Fruit fly (Drosophila melanogaster): ENCODE results near the gene pros.

dm6 chr3R:11395541-11395940 is 67.3 kb downstream of the pros start:
- no peak for TF ChIP-seq Pif1A (GFP tag; optimal IDR thresholded peaks at IDR 0.05)
- TF ChIP-seq CG17806 (tag; optimal IDR thresholded peaks at IDR 0.05): no peak
- TF ChIP-seq Snoo (tag; optimal IDR thresholded peaks at IDR 0.05): no peak
- no peak for TF ChIP-seq Ets98B (GFP tag; IDR thresholded peaks at IDR 0.05)
- TF ChIP-seq CG9948 (tag; optimal IDR thresholded peaks at IDR 0.05): no peak
- no peak for TF ChIP-seq CG32121 (GFP tag; IDR thresholded peaks at IDR 0.05)
- TF ChIP-seq fd96Ca (GFP tag; IDR thresholded peaks at IDR 0.05): no peak
- TF ChIP-seq CG12605 (GFP tag; IDR thresholded peaks at IDR 0.05): no peak
- no peak for TF ChIP-seq CG8301 (tag; optimal IDR thresholded peaks at IDR 0.05)
- TF ChIP-seq EcR (GFP tag; optimal IDR thresholded peaks at IDR 0.05): no peak
- no peak for TF ChIP-seq CG8159 (tag; optimal IDR thresholded peaks at IDR 0.05)
- no peak for TF ChIP-seq CG14655 (GFP tag; optimal IDR thresholded peaks at IDR 0.05)
- TF ChIP-seq CG15710 (tag; optimal IDR thresholded peaks at IDR 0.05): no peak
- TF ChIP-seq CG4496 (GFP tag; IDR thresholded peaks at IDR 0.05): no peak
